Fruit fly (Drosophila melanogaster) whole organism, pupa: ENCODE data around the gene CG12289.

Source experiments
- CG12605 ChIP-seq: fragments of 200-800 bp; sonication (Bioruptor generic); IDR thresholded peaks from 2 replicates; pipeline ENCODE4 v1.3.6; 2022; ENCODE audit warnings: missing biosample characterization, missing genetic modification characterization
- CG13204 ChIP-seq: fragments of 200-800 bp; sonication (Bioruptor generic); optimal IDR thresholded peaks from 2 replicates; lab custom pipeline; 2018; ENCODE audit warnings: missing biosample characterization, mild to moderate bottlenecking, missing genetic modification characterization, moderate library complexity
- CG15710 ChIP-seq: fragments of 200-800 bp; sonication (Bioruptor generic); optimal IDR thresholded peaks from 2 replicates; lab custom pipeline; 2018; ENCODE audit warnings: missing biosample characterization, mild to moderate bottlenecking, missing genetic modification characterization, moderate library complexity
- CG17806 ChIP-seq: fragments of 200-800 bp; sonication (Bioruptor generic); optimal IDR thresholded peaks from 2 replicates; lab custom pipeline; 2018; ENCODE audit warnings: missing biosample characterization, mild to moderate bottlenecking, missing genetic modification characterization, moderate library complexity
- CG4496 ChIP-seq: fragments of 200-800 bp; sonication (Bioruptor generic); IDR thresholded peaks from 3 replicates; pipeline ENCODE4 v1.3.6; 2022; ENCODE audit warnings: missing biosample characterization, missing genetic modification characterization
- CG8301 ChIP-seq: fragments of 200-800 bp; sonication (Bioruptor generic); optimal IDR thresholded peaks from 2 replicates; lab custom pipeline; 2018; ENCODE audit warnings: missing biosample characterization, mild to moderate bottlenecking, missing genetic modification characterization
- CG9948 ChIP-seq: fragments of 200-800 bp; sonication (Bioruptor generic); optimal IDR thresholded peaks from 2 replicates; lab custom pipeline; 2018; ENCODE audit warnings: missing biosample characterization, mild to moderate bottlenecking, missing genetic modification characterization, moderate library complexity
- EcR ChIP-seq: fragments of 200-800 bp; sonication (Bioruptor generic); optimal IDR thresholded peaks from 3 replicates; lab custom pipeline; 2019; ENCODE audit warnings: missing biosample characterization, missing genetic modification characterization, mild to moderate bottlenecking, moderate library complexity, missing genetic modification reagents
- Ets98B ChIP-seq: fragments of 200-800 bp; sonication (Bioruptor generic); IDR thresholded peaks from 2 replicates; pipeline ENCODE4 v1.3.6; 2022; ENCODE audit warnings: missing biosample characterization, missing genetic modification characterization
- Pif1B ChIP-seq: fragments of 200-800 bp; sonication (Bioruptor generic); optimal IDR thresholded peaks from 3 replicates; lab custom pipeline; 2016; ENCODE audit warnings: missing biosample characterization, missing genetic modification characterization
- gl ChIP-seq: fragments of 200-800 bp; sonication (Bioruptor generic); optimal IDR thresholded peaks from 2 replicates; lab custom pipeline; 2018; ENCODE audit warnings: missing biosample characterization, mild to moderate bottlenecking, missing genetic modification characterization

- no peak for TF ChIP-seq Ets98B (GFP tag; lab: Robert Waterston, UW)
- no peak for TF ChIP-seq CG17806 (tag; lab: Kevin White, UChicago)
- no peak for TF ChIP-seq gl (tag; lab: Kevin White, UChicago)
- no peak for TF ChIP-seq CG8301
- no peak for TF ChIP-seq EcR
- no peak for TF ChIP-seq CG15710 (tag; lab: Kevin White, UChicago)
- no peak for TF ChIP-seq CG4496 (GFP tag; lab: Robert Waterston, UW)
- no peak for TF ChIP-seq Pif1B (GFP tag; lab: Kevin White, UChicago)
- no peak for TF ChIP-seq CG13204 (GFP tag; lab: Kevin White, UChicago)
- TF ChIP-seq CG12605 = no peak
- no peak for TF ChIP-seq CG9948 (tag; lab: Kevin White, UChicago)
Observed at dm6 chr3L:11488264-11488663, 30.0 kb upstream of the CG12289 start.
